Worm (Caenorhabditis elegans): ENCODE measurements around the gene srh-287.

Gene srh-287

ce11 chrV:17805323-17805722 lies 4.7 kb downstream of the srh-287 start, which contains the start of gene srh-291:
Gene srh-291, plus strand, starts transcription at chrV:17805623.
- TF ChIP-seq nhr-77 (tag; optimal IDR thresholded peaks at IDR 0.05) = no peak
- TF ChIP-seq hif-1 (tag; optimal IDR thresholded peaks at IDR 0.05) = no peak
- no peak for TF ChIP-seq nhr-25 (tag; optimal IDR thresholded peaks at IDR 0.05; ENCODE audit: borderline replicate concordance, insufficient read depth)
- no peak for TF ChIP-seq ceh-44 (GFP tag; IDR thresholded peaks at IDR 0.05)
- TF ChIP-seq zfp-2 (tag; optimal IDR thresholded peaks at IDR 0.05) = no peak
- TF ChIP-seq zip-11 (GFP tag; IDR thresholded peaks at IDR 0.05) = no peak
- TF ChIP-seq Y48G9A.11 (GFP tag; IDR thresholded peaks at IDR 0.05) = no peak
- no peak for TF ChIP-seq nhr-28 (tag; optimal IDR thresholded peaks at IDR 0.05)
- no peak for TF ChIP-seq skn-1 (tag; optimal IDR thresholded peaks at IDR 0.05)
- TF ChIP-seq F49E8.2 (tag; optimal IDR thresholded peaks at IDR 0.05; ENCODE audit: borderline replicate concordance) = no peak
- no peak for TF ChIP-seq lin-39 (tag; optimal IDR thresholded peaks at IDR 0.05)
- TF ChIP-seq egl-27 (tag; optimal IDR thresholded peaks at IDR 0.05) = no peak
- no peak for TF ChIP-seq egl-43 (GFP tag; IDR thresholded peaks at IDR 0.05)

ce11 chrV:17810053-17810452 lies 9.4 kb downstream of the srh-287 start, which contains the start of gene srh-296:
Gene srh-296, plus strand, starts transcription at chrV:17810353.
- TF ChIP-seq unc-62 (GFP tag; optimal IDR thresholded peaks at IDR 0.05 in 1 of 2) (peak in 1 of 2 experiments; percentile 2), unc-62 (tag; optimal IDR thresholded peaks at IDR 0.05) (no peak), nhr-28 (tag; optimal IDR thresholded peaks at IDR 0.05) (no peak), madf-9 (GFP tag; conservative IDR thresholded peaks at IDR 0.05) (no peak)

- no peak for TF ChIP-seq mdt-29 (GFP tag; IDR thresholded peaks at IDR 0.05)
- no peak for TF ChIP-seq mdl-1 (tag; optimal IDR thresholded peaks at IDR 0.05)
- TF ChIP-seq saeg-2 (GFP tag; IDR thresholded peaks at IDR 0.05) = 0 out of 2 replicates have a peak, but pooled peaks have one; percentile 49
- no peak for TF ChIP-seq Y5F2A.4 (GFP tag; optimal IDR thresholded peaks at IDR 0.05)
- TF ChIP-seq egl-43 (GFP tag; IDR thresholded peaks at IDR 0.05) = peak; percentile 57
- peak; percentile 94 for TF ChIP-seq set-16 (GFP tag; IDR thresholded peaks at IDR 0.05)
- no peak for TF ChIP-seq fkh-10 (GFP tag; optimal IDR thresholded peaks at IDR 0.05)
- TF ChIP-seq D1046.2 (GFP tag; IDR thresholded peaks at IDR 0.05) = peak; percentile 50; the same call in 1 of the 2 replicates
- no peak for TF ChIP-seq nhr-237 (tag; optimal IDR thresholded peaks at IDR 0.05)
These were observed 11.5 kb downstream of the srh-287 start for ce11 chrV:17812127-17812526.

ce11 chrV:17818567-17818966 lies 17.9 kb downstream of the srh-287 start, which contains the start of gene srh-298:
Gene srh-298, plus strand, starts transcription at chrV:17818867.
- TF ChIP-seq unc-62 (GFP tag; optimal IDR thresholded peaks at IDR 0.05 in 1 of 2) = peak in 1 of 2 experiments; percentile 26
- TF ChIP-seq unc-62 (tag; optimal IDR thresholded peaks at IDR 0.05) = no peak
- no peak for TF ChIP-seq nhr-11 (tag; optimal IDR thresholded peaks at IDR 0.05)
- no peak for TF ChIP-seq tag-97 (GFP tag; IDR thresholded peaks at IDR 0.05)
- TF ChIP-seq egl-43 (GFP tag; IDR thresholded peaks at IDR 0.05) = no peak

- TF ChIP-seq skn-1 (tag; optimal IDR thresholded peaks at IDR 0.05) = no peak
- TF ChIP-seq egl-43 (GFP tag; IDR thresholded peaks at IDR 0.05) = peak; percentile 68; the same call in 1 of the 2 replicates
- no peak for TF ChIP-seq pqm-1 (tag; optimal IDR thresholded peaks at IDR 0.05)
- TF ChIP-seq arid-1 (GFP tag; conservative IDR thresholded peaks at IDR 0.05) = no peak
- TF ChIP-seq dmd-9 (GFP tag; IDR thresholded peaks at IDR 0.05) = no peak
- no peak for TF ChIP-seq ces-1 (GFP tag; optimal IDR thresholded peaks at IDR 0.05)
- peak; percentile 73 for TF ChIP-seq set-16 (GFP tag; IDR thresholded peaks at IDR 0.05)
- TF ChIP-seq nhr-77 (tag; optimal IDR thresholded peaks at IDR 0.05) = no peak
- no peak for TF ChIP-seq nhr-10 (tag; optimal IDR thresholded peaks at IDR 0.05)
These were observed 19.1 kb downstream of the srh-287 start for ce11 chrV:17819704-17820103.

- TF ChIP-seq aha-1 (tag) = peak; percentile 17
- TF ChIP-seq unc-62 (GFP tag; optimal IDR thresholded peaks at IDR 0.05 in 1 of 2) = peak in 1 of 2 experiments; percentile 10
- no peak for TF ChIP-seq unc-62 (tag; optimal IDR thresholded peaks at IDR 0.05)
- TF ChIP-seq ceh-62 (tag; optimal IDR thresholded peaks at IDR 0.05) = no peak
These were observed 21.2 kb downstream of the srh-287 start, which contains the start of gene srh-300 for ce11 chrV:17821805-17822204. Gene srh-300, plus strand, starts transcription at chrV:17822105.
